Fruit fly (Drosophila melanogaster) whole organism, embryonic: Measurements from ENCODE around the gene Atpalpha.

Experiments used
- B-H1 ChIP-seq: fragments of 200-800 bp; sonication (Bioruptor generic); IDR thresholded peaks from 3 replicates; pipeline ENCODE4 v1.3.6; 2022; ENCODE audit warnings: missing biosample characterization, missing genetic modification characterization
- BEAF-32 ChIP-seq: fragments of 200-800 bp; sonication (Bioruptor generic); optimal IDR thresholded peaks from 3 replicates; lab custom pipeline; 2017; ENCODE audit warnings: missing biosample characterization, missing genetic modification characterization, mild to moderate bottlenecking, moderate library complexity, missing genetic modification reagents
- C15 ChIP-seq: fragments of 200-800 bp; sonication (Bioruptor generic); IDR thresholded peaks from 3 replicates; pipeline ENCODE4 v1.3.6; 2022; ENCODE audit warnings: missing biosample characterization, missing genetic modification characterization
- CG10274 ChIP-seq: fragments of 200-800 bp; sonication (Bioruptor generic); optimal IDR thresholded peaks from 3 replicates; lab custom pipeline; 2017; ENCODE audit warnings: missing biosample characterization, mild to moderate bottlenecking, missing genetic modification characterization
- CG13424 ChIP-seq: fragments of 200-800 bp; sonication (Bioruptor generic); optimal IDR thresholded peaks from 2 replicates; lab custom pipeline; 2019; ENCODE audit warnings: missing biosample characterization, mild to moderate bottlenecking, missing genetic modification characterization, moderate library complexity
- CG17361 ChIP-seq: fragments of 200-800 bp; sonication (Bioruptor generic); IDR thresholded peaks from 3 replicates; pipeline ENCODE4 v1.3.6; 2022; ENCODE audit warnings: missing biosample characterization, missing genetic modification characterization
- CG31365 ChIP-seq: fragments of 200-800 bp; sonication (Bioruptor generic); optimal IDR thresholded peaks from 2 replicates; lab custom pipeline; 2018; ENCODE audit warnings: missing biosample characterization, mild to moderate bottlenecking, missing genetic modification characterization
- CG32767 ChIP-seq: fragments of 200-800 bp; sonication (Bioruptor generic); IDR thresholded peaks from 2 replicates; pipeline ENCODE4 v1.3.6; 2022; ENCODE audit warnings: missing biosample characterization, missing genetic modification characterization
- CG34376 ChIP-seq: fragments of 200-800 bp; sonication (Bioruptor generic); optimal IDR thresholded peaks from 2 replicates; lab custom pipeline; 2018; ENCODE audit warnings: missing biosample characterization, mild to moderate bottlenecking, missing genetic modification characterization
- CG3847 ChIP-seq: fragments of 200-800 bp; sonication (Bioruptor generic); IDR thresholded peaks from 2 replicates; pipeline ENCODE4 v1.3.6; 2022; ENCODE audit warnings: missing biosample characterization, missing genetic modification characterization
- CG4424 ChIP-seq: fragments of 200-800 bp; sonication (Bioruptor generic); optimal IDR thresholded peaks from 3 replicates; lab custom pipeline; 2016; ENCODE audit warnings: missing biosample characterization, missing genetic modification characterization
- CG6254 ChIP-seq: fragments of 200-800 bp; sonication (Bioruptor generic); optimal IDR thresholded peaks from 3 replicates; lab custom pipeline; 2017; ENCODE audit warnings: mild to moderate bottlenecking, missing biosample characterization, missing genetic modification reagents, missing genetic modification characterization
- CG8359 ChIP-seq: fragments of 200-800 bp; sonication (Bioruptor generic); optimal IDR thresholded peaks from 2 replicates; lab custom pipeline; 2017; ENCODE audit warnings: missing biosample characterization, mild to moderate bottlenecking, missing genetic modification characterization, borderline replicate concordance
- CTCF ChIP-seq: fragments of 200-800 bp; sonication (Bioruptor generic); optimal IDR thresholded peaks from 2 replicates; lab custom pipeline; 2017; ENCODE audit warnings: missing biosample characterization, mild to moderate bottlenecking, missing genetic modification characterization, moderate library complexity
- CoRest ChIP-seq: fragments of 200-800 bp; sonication (Bioruptor generic); optimal IDR thresholded peaks from 3 replicates; lab custom pipeline; 2018; ENCODE audit warnings: missing biosample characterization, mild to moderate bottlenecking, missing genetic modification characterization, moderate library complexity
- D ChIP-seq, 2 experiments: fragments of 200-800 bp in 1 of 2; fragments of >200 bp in 1 of 2; sonication (Bioruptor generic) in 1 of 2; optimal IDR thresholded peaks; 2 replicates in 1 of 2; 3 replicates in 1 of 2; lab custom pipeline; 2017; ENCODE audit warnings: mild to moderate bottlenecking in 1 of 2, missing biosample characterization in 1 of 2, missing genetic modification characterization in 1 of 2, missing genetic modification reagents in 1 of 2
- Dfd ChIP-seq, 2 experiments: fragments of >200 bp; optimal IDR thresholded peaks; 2 replicates each; lab custom pipeline; 2017; ENCODE audit warnings: missing biosample characterization in 2 of 2, missing genetic modification characterization in 2 of 2
- Dip3 ChIP-seq: fragments of 200-800 bp; sonication (Bioruptor generic); optimal IDR thresholded peaks from 3 replicates; lab custom pipeline; 2016; ENCODE audit warnings: missing biosample characterization, missing genetic modification characterization
- Fer2 ChIP-seq: fragments of 200-800 bp; sonication (Bioruptor generic); optimal IDR thresholded peaks from 2 replicates; lab custom pipeline; 2018; ENCODE audit warnings: missing biosample characterization, mild to moderate bottlenecking, missing genetic modification characterization, moderate library complexity
- HmgZ ChIP-seq: fragments of 200-800 bp; sonication (Bioruptor generic); optimal IDR thresholded peaks from 2 replicates; lab custom pipeline; 2018; ENCODE audit warnings: missing biosample characterization, mild to moderate bottlenecking, missing genetic modification characterization
- Mad ChIP-seq: fragments of 200-800 bp; sonication (Bioruptor generic); optimal IDR thresholded peaks from 2 replicates; lab custom pipeline; 2016; ENCODE audit warnings: missing biosample characterization, missing genetic modification characterization
- NC2α ChIP-seq: fragments of 200-800 bp; sonication (Bioruptor generic); optimal IDR thresholded peaks from 2 replicates; lab custom pipeline; 2016; ENCODE audit warnings: missing biosample characterization, missing genetic modification characterization
- NK7.1 ChIP-seq: fragments of 200-800 bp; sonication (Bioruptor generic); optimal IDR thresholded peaks from 3 replicates; lab custom pipeline; 2016; ENCODE audit warnings: missing biosample characterization, missing genetic modification characterization
- Sry-β ChIP-seq: fragments of 200-800 bp; sonication (Bioruptor generic); optimal IDR thresholded peaks from 2 replicates; lab custom pipeline; 2018; ENCODE audit warnings: missing biosample characterization, mild to moderate bottlenecking, missing genetic modification characterization, moderate library complexity
- abd-A ChIP-seq: fragments of 200-800 bp; sonication (Bioruptor generic); optimal IDR thresholded peaks from 3 replicates; lab custom pipeline; 2019; ENCODE audit warnings: missing biosample characterization, mild to moderate bottlenecking, missing genetic modification characterization, moderate library complexity
- amos ChIP-seq: fragments of 200-800 bp; sonication (Bioruptor generic); IDR thresholded peaks from 2 replicates; pipeline ENCODE4 v1.3.6; 2022; ENCODE audit warnings: missing biosample characterization, missing genetic modification characterization; ENCODE audit not compliant: partially characterized antibody
- ato ChIP-seq: fragments of 200-800 bp; sonication (Bioruptor generic); IDR thresholded peaks from 2 replicates; pipeline ENCODE4 v1.3.6; 2022; ENCODE audit warnings: missing biosample characterization, missing genetic modification characterization; ENCODE audit not compliant: partially characterized antibody
- crc ChIP-seq: fragments of 200-800 bp; sonication (Bioruptor generic); optimal IDR thresholded peaks from 2 replicates; lab custom pipeline; 2016; ENCODE audit warnings: missing biosample characterization, missing genetic modification characterization
- cwo ChIP-seq: fragments of 200-800 bp; sonication (Bioruptor generic); optimal IDR thresholded peaks from 3 replicates; lab custom pipeline; 2017; ENCODE audit warnings: missing biosample characterization, missing genetic modification characterization, mild to moderate bottlenecking, moderate library complexity, missing genetic modification reagents
- dati ChIP-seq: fragments of 200-800 bp; sonication (Bioruptor generic); IDR thresholded peaks from 2 replicates; pipeline ENCODE4 v1.3.6; 2022; ENCODE audit warnings: missing biosample characterization, missing genetic modification characterization
- dmrt11E ChIP-seq: fragments of 200-800 bp; sonication (Bioruptor generic); optimal IDR thresholded peaks from 3 replicates; lab custom pipeline; 2018; ENCODE audit warnings: missing biosample characterization, mild to moderate bottlenecking, missing genetic modification characterization, moderate library complexity
- fru ChIP-seq: fragments of >200 bp; optimal IDR thresholded peaks from 2 replicates; lab custom pipeline; 2017
- gcm ChIP-seq: fragments of 200-800 bp; sonication (Bioruptor generic); optimal IDR thresholded peaks from 2 replicates; lab custom pipeline; 2019; ENCODE audit warnings: missing biosample characterization, mild to moderate bottlenecking, missing genetic modification characterization, moderate library complexity
- gcm2 ChIP-seq: fragments of 200-800 bp; sonication (Bioruptor generic); optimal IDR thresholded peaks from 2 replicates; lab custom pipeline; 2016; ENCODE audit warnings: missing biosample characterization, missing genetic modification characterization
- gfzf ChIP-seq: fragments of 200-800 bp; sonication (Bioruptor generic); optimal IDR thresholded peaks from 2 replicates; lab custom pipeline; 2016; ENCODE audit warnings: missing biosample characterization, mild to moderate bottlenecking, missing genetic modification characterization, moderate library complexity
- ind ChIP-seq: fragments of 200-800 bp; sonication (Bioruptor generic); optimal IDR thresholded peaks from 3 replicates; lab custom pipeline; 2016; ENCODE audit warnings: missing biosample characterization, missing genetic modification characterization
- inv ChIP-seq: fragments of 200-800 bp; sonication (Bioruptor generic); IDR thresholded peaks from 2 replicates; pipeline ENCODE4 v1.3.6; 2022; ENCODE audit warnings: missing biosample characterization, missing genetic modification characterization; ENCODE audit not compliant: partially characterized antibody
- pb ChIP-seq: fragments of 200-800 bp; sonication (Bioruptor generic); optimal IDR thresholded peaks from 3 replicates; lab custom pipeline; 2016; ENCODE audit warnings: missing biosample characterization, missing genetic modification characterization
- pho ChIP-seq: fragments of 200-800 bp; sonication (Bioruptor generic); optimal IDR thresholded peaks from 2 replicates; lab custom pipeline; 2016; ENCODE audit warnings: missing biosample characterization, missing genetic modification characterization
- pzg ChIP-seq: fragments of 200-800 bp; sonication (Bioruptor generic); optimal IDR thresholded peaks from 3 replicates; lab custom pipeline; 2018; ENCODE audit warnings: missing biosample characterization, mild to moderate bottlenecking, missing genetic modification characterization, moderate library complexity
- repo ChIP-seq: fragments of 200-800 bp; sonication (Bioruptor generic); optimal IDR thresholded peaks from 2 replicates; lab custom pipeline; 2016; ENCODE audit warnings: missing biosample characterization, missing genetic modification characterization
- schlank ChIP-seq: fragments of 200-800 bp; sonication (Bioruptor generic); optimal IDR thresholded peaks from 2 replicates; lab custom pipeline; 2018; ENCODE audit warnings: missing biosample characterization, mild to moderate bottlenecking, missing genetic modification characterization
- sens-2 ChIP-seq: fragments of 200-800 bp; sonication (Bioruptor generic); IDR thresholded peaks from 2 replicates; pipeline ENCODE4 v1.3.6; 2022; ENCODE audit warnings: missing biosample characterization, missing genetic modification characterization
- stc ChIP-seq: fragments of 200-800 bp; sonication (Bioruptor generic); IDR thresholded peaks from 2 replicates; pipeline ENCODE4 v1.3.6; 2022; ENCODE audit warnings: missing biosample characterization, missing genetic modification characterization
- trem ChIP-seq: fragments of 200-800 bp; optimal IDR thresholded peaks from 3 replicates; lab custom pipeline; 2019; ENCODE audit warnings: missing biosample characterization, mild to moderate bottlenecking, missing genetic modification characterization, moderate library complexity
- z ChIP-seq: fragments of 200-800 bp; sonication (Bioruptor generic); IDR thresholded peaks from 3 replicates; pipeline ENCODE4 v1.3.6; 2022; ENCODE audit warnings: missing biosample characterization, missing genetic modification characterization
- zen2 ChIP-seq: fragments of 200-800 bp; sonication (Bioruptor generic); IDR thresholded peaks from 3 replicates; pipeline ENCODE4 v1.3.6; 2022; ENCODE audit warnings: missing biosample characterization, missing genetic modification characterization; ENCODE audit not compliant: partially characterized antibody
- zf30C ChIP-seq: fragments of 200-800 bp; sonication (Bioruptor generic); optimal IDR thresholded peaks from 3 replicates; lab custom pipeline; 2018; ENCODE audit warnings: missing biosample characterization, mild to moderate bottlenecking, missing genetic modification characterization

The Atpalpha gene

dm6 chr3R:20956875-20957874 lies 8.7 kb downstream of the Atpalpha start (continued):
- TF ChIP-seq sens-2 (GFP tag; lab: Robert Waterston, UW) (no peak), D (optimal IDR thresholded peaks at IDR 0.05; lab: Kevin White, UChicago) (no peak), D (GFP tag; optimal IDR thresholded peaks at IDR 0.05; lab: Kevin White, UChicago) (peak; percentile 90), C15 (GFP tag; lab: Robert Waterston, UW) (0 out of 3 replicates have a peak, but pooled peaks have one; percentile 19), NC2α (GFP tag; lab: Kevin White, UChicago) (peak; percentile 39), CG6254 (GFP tag; lab: Kevin White, UChicago) (peak; percentile 69), fru (lab: Kevin White, UChicago) (no peak), stc (GFP tag; lab: Robert Waterston, UW) (no peak), ato (GFP tag; lab: Robert Waterston, UW) (no peak), B-H1 (GFP tag; lab: Robert Waterston, UW) (peak; percentile 34; the same call in 2 of the 3 replicates), abd-A (tag; lab: Kevin White, UChicago) (peak; percentile 63), pzg (GFP tag; lab: Kevin White, UChicago) (no peak), Mad (GFP tag; lab: Kevin White, UChicago) (peak; percentile 74), schlank (tag; lab: Kevin White, UChicago) (peak; percentile 53), trem (tag; lab: Kevin White, UChicago) (peak; percentile 40), crc (GFP tag; lab: Kevin White, UChicago) (peak; percentile 68), CG4424 (GFP tag; lab: Kevin White, UChicago) (peak; percentile 92), inv (no peak), CG32767 (GFP tag; lab: Robert Waterston, UW) (no peak), Fer2 (tag; lab: Kevin White, UChicago) (peak; percentile 74), CG13424 (peak; percentile 93), Dip3 (GFP tag; lab: Kevin White, UChicago) (peak; percentile 79), zen2 (GFP tag; lab: Robert Waterston, UW) (0 out of 3 replicates have a peak, but pooled peaks have one; percentile 29), CG3847 (GFP tag; lab: Robert Waterston, UW) (peak; percentile 51), pb (GFP tag; lab: Kevin White, UChicago) (peak; percentile 60), CG8359 (peak; percentile 60), NK7.1 (GFP tag; lab: Kevin White, UChicago) (peak; percentile 66), pho (peak; percentile 78), BEAF-32 (GFP tag; lab: Kevin White, UChicago) (no peak), repo (GFP tag; lab: Kevin White, UChicago) (peak; percentile 39), z (GFP tag; lab: Robert Waterston, UW) (no peak), HmgZ (tag; lab: Kevin White, UChicago) (peak; percentile 49), CG17361 (GFP tag; lab: Robert Waterston, UW) (peak; percentile 99), CTCF (GFP tag; lab: Kevin White, UChicago) (peak; percentile 22), CG34376 (GFP tag; lab: Kevin White, UChicago) (peak; percentile 92), dati (GFP tag; lab: Robert Waterston, UW) (no peak), gcm (peak; percentile 70), Sry-β (GFP tag; lab: Kevin White, UChicago) (peak; percentile 25), gcm2 (GFP tag; lab: Kevin White, UChicago) (peak; percentile 53), dmrt11E (no peak), cwo (GFP tag; lab: Kevin White, UChicago) (peak; percentile 93), Dfd (GFP tag; optimal IDR thresholded peaks at IDR 0.05; lab: Kevin White, UChicago) (no peak), CoRest (tag; lab: Kevin White, UChicago) (peak; percentile 95), CG10274 (peak; percentile 82), amos (GFP tag; lab: Robert Waterston, UW) (peak; percentile 46; the same call in 1 of the 2 replicates), zf30C (peak; percentile 84), CG31365 (tag; lab: Kevin White, UChicago) (no peak), ind (GFP tag; lab: Kevin White, UChicago) (peak; percentile 90), gfzf (GFP tag; lab: Kevin White, UChicago) (no peak)
